Worm (Caenorhabditis elegans) whole organism, L2 larva: ENCODE measurements around the gene F53F8.6.

Experiments used
- dmd-4 ChIP-seq: sonication (generic microtip); optimal IDR thresholded peaks from 2 replicates; lab custom pipeline; 2017; ENCODE audit warnings: missing biosample characterization, missing genetic modification characterization
- mab-5 ChIP-seq: fragments of 150-350 bp; optimal IDR thresholded peaks from 2 replicates; lab custom pipeline; 2014; ENCODE audit warnings: missing biosample characterization, missing genetic modification characterization
- nhr-237 ChIP-seq: fragments of 150-350 bp; optimal IDR thresholded peaks from 2 replicates; lab custom pipeline; 2014; ENCODE audit warnings: missing biosample characterization, missing genetic modification characterization
- unc-62 ChIP-seq: fragments of 150-350 bp; optimal IDR thresholded peaks from 2 replicates; lab custom pipeline; 2014; ENCODE audit warnings: missing biosample characterization, missing genetic modification reagents, missing genetic modification characterization

DNA sequence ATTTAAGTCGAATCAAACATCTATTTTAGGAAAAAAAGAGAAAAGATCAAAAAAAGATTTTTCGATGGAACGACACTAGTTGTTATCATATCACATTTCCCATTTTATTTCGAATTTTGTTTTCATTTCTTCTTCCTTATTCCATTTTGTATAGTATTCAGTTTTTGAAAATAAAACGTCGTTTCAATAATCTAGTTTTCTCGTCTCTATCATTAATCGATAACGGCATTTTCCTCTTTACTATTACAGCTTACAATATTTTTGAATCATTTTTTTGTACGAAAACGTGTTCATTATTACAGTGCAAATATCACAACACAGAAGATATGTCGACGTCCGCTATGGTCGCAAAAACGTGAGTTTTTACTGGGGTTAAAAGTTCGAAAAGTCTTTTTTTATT lies 9.6 kb downstream of the F53F8.6 start, which contains the start of gene Y44A6C.1:
- TF ChIP-seq mab-5 (tag; lab: Kevin White, UChicago) = no peak
- TF ChIP-seq unc-62 (GFP tag; lab: Kevin White, UChicago) = no peak
- no peak for TF ChIP-seq dmd-4
- TF ChIP-seq nhr-237 (tag; lab: Kevin White, UChicago) = no peak
